Worm (Caenorhabditis elegans): ENCODE results near the gene spp-29.

DNA sequence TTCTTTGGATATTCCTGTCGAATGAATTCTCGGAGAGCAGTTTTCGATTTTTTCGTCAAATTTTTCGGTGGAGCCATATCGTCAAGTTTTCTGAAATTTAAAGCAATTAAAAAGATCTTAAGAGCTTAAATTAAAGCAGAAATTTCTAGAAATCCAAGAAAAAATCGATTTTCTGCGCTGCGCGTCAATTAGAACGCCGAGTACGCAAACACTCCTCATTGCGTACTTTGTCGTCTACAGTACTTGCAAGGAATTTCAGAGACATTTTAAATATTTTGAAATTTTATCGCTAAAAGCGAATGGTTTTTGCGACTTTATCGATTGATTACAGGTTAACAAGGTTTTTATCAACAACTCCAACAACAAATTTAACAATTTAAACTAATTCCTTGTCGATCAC lies 41.4 kb downstream of the spp-29 start:
- TF ChIP-seq lin-13 (tag; optimal IDR thresholded peaks at IDR 0.05) = no peak
- no peak for TF ChIP-seq nhr-76 (tag; optimal IDR thresholded peaks at IDR 0.05)
- no peak for TF ChIP-seq snpc-4 (tag; optimal IDR thresholded peaks at IDR 0.05)
